Worm (Caenorhabditis elegans): Measurements from ENCODE around the gene C17H12.12.

C17H12.12 gene

ce11 chrIV:6790438-6791124 lies 5.1 kb upstream of the C17H12.12 start, which contains the start of the genes C17H12.2 and vha-8:
TSS of gene C17H12.2 (minus strand) at chrIV:6790488.
TSS of gene vha-8 (plus strand) at chrIV:6791074.
- no peak for TF ChIP-seq fkh-6 (tag; optimal IDR thresholded peaks at IDR 0.05)
- peak; percentile 30 for TF ChIP-seq pqm-1 (tag; optimal IDR thresholded peaks at IDR 0.05)
- TF ChIP-seq che-1 (tag; optimal IDR thresholded peaks at IDR 0.05): peak; percentile 8
- TF ChIP-seq gmeb-2 (tag; optimal IDR thresholded peaks at IDR 0.05): no peak
- TF ChIP-seq zip-5 (tag; optimal IDR thresholded peaks at IDR 0.05): no peak
- peak; percentile 10 for TF ChIP-seq ceh-14 (tag; optimal IDR thresholded peaks at IDR 0.05)
- TF ChIP-seq unc-55 (GFP tag; optimal IDR thresholded peaks at IDR 0.05): peak; percentile 67
- no peak for TF ChIP-seq K09A11.1 (tag; optimal IDR thresholded peaks at IDR 0.05; ENCODE audit: insufficient read depth)
- no peak for TF ChIP-seq hlh-8 (tag; optimal IDR thresholded peaks at IDR 0.05)
- TF ChIP-seq ceh-31 (tag; optimal IDR thresholded peaks at IDR 0.05): peak; percentile 85
- peak; percentile 44 for TF ChIP-seq ref-2 (tag; optimal IDR thresholded peaks at IDR 0.05)
- TF ChIP-seq tbx-2 (tag; optimal IDR thresholded peaks at IDR 0.05): peak; percentile 87
- peak; percentile 62 for TF ChIP-seq ceh-48 (tag; optimal IDR thresholded peaks at IDR 0.05)
- no peak for TF ChIP-seq ceh-9 (tag; optimal IDR thresholded peaks at IDR 0.05)
- no peak for TF ChIP-seq unc-3 (GFP tag; conservative IDR thresholded peaks at IDR 0.05)
- peak; percentile 22 for TF ChIP-seq unc-3 (tag; optimal IDR thresholded peaks at IDR 0.05)
- TF ChIP-seq dve-1 (tag; optimal IDR thresholded peaks at IDR 0.05): peak; percentile 75
- TF ChIP-seq C08G9.2 (tag; optimal IDR thresholded peaks at IDR 0.05): peak; percentile 32
- peak; percentile 75 for TF ChIP-seq rnt-1 (tag; optimal IDR thresholded peaks at IDR 0.05)
- peak; percentile 96 for TF ChIP-seq nfya-1 (tag; optimal IDR thresholded peaks at IDR 0.05)
- no peak for TF ChIP-seq ceh-22 (tag; optimal IDR thresholded peaks at IDR 0.05)
- peak; percentile 18 for TF ChIP-seq lim-6 (tag; optimal IDR thresholded peaks at IDR 0.05)
- peak; percentile 59 for TF ChIP-seq hlh-30 (tag; optimal IDR thresholded peaks at IDR 0.05; ENCODE audit: insufficient read depth)
- TF ChIP-seq ceh-34 (tag; optimal IDR thresholded peaks at IDR 0.05): peak; percentile 52
- TF ChIP-seq unc-42 (tag; optimal IDR thresholded peaks at IDR 0.05): peak; percentile 77
- no peak for TF ChIP-seq fax-1 (tag; optimal IDR thresholded peaks at IDR 0.05)
- peak; percentile 25 for TF ChIP-seq elt-2 (tag; optimal IDR thresholded peaks at IDR 0.05)
- peak; percentile 17 for TF ChIP-seq ets-4 (tag; optimal IDR thresholded peaks at IDR 0.05)
- no peak for TF ChIP-seq sox-4 (tag; optimal IDR thresholded peaks at IDR 0.05)
- peak; percentile 86 for TF ChIP-seq ceh-18 (tag; optimal IDR thresholded peaks at IDR 0.05)
- peak; percentile 71 for TF ChIP-seq ceh-30 (tag; optimal IDR thresholded peaks at IDR 0.05)
- no peak for TF ChIP-seq syd-9 (tag; optimal IDR thresholded peaks at IDR 0.05)
- no peak for TF ChIP-seq npax-4 (tag; optimal IDR thresholded peaks at IDR 0.05)
- peak; percentile 51 for TF ChIP-seq ceh-2 (tag; optimal IDR thresholded peaks at IDR 0.05)
- TF ChIP-seq pha-2 (tag; optimal IDR thresholded peaks at IDR 0.05): no peak
- peak; percentile 25 for TF ChIP-seq T23F11.4 (GFP tag; optimal IDR thresholded peaks at IDR 0.05)
- TF ChIP-seq ztf-16 (tag; optimal IDR thresholded peaks at IDR 0.05): peak; percentile 45
- no peak for TF ChIP-seq Y22D7AL.16 (tag; optimal IDR thresholded peaks at IDR 0.05)
- TF ChIP-seq ceh-19 (GFP tag; optimal IDR thresholded peaks at IDR 0.05): no peak
- peak; percentile 2 for TF ChIP-seq pax-1 (tag; optimal IDR thresholded peaks at IDR 0.05)
- TF ChIP-seq madf-2 (tag; optimal IDR thresholded peaks at IDR 0.05): peak; percentile 30

All from whole organism, late embryonic.